Worm (Caenorhabditis elegans) whole organism, L1 larva: ENCODE results near the gene npr-22.

Experiments used
- alr-1 ChIP-seq: fragments of 200-800 bp; sonication (Bioruptor generic); optimal IDR thresholded peaks from 2 replicates; lab custom pipeline; 2018; ENCODE audit warnings: borderline replicate concordance, mild to moderate bottlenecking, missing genetic modification characterization, missing compliant biosample characterization
- ceh-63 ChIP-seq: fragments of 200-800 bp; sonication (Bioruptor generic); optimal IDR thresholded peaks from 2 replicates; lab custom pipeline; 2018; ENCODE audit warnings: mild to moderate bottlenecking, missing genetic modification characterization, missing compliant biosample characterization
- ceh-82 ChIP-seq, 3 experiments: fragments of 150-350 bp in 1 of 3; sonication (generic microtip) in 2 of 3; optimal IDR thresholded peaks; 2 replicates each; lab custom pipeline; 2014 to 2017; ENCODE audit warnings: missing biosample characterization in 3 of 3, missing genetic modification characterization in 3 of 3
- ceh-88 ChIP-seq: fragments of 200-800 bp; sonication (Bioruptor generic); IDR thresholded peaks from 2 replicates; pipeline ENCODE4 v1.3.6; 2022; ENCODE audit warnings: missing genetic modification characterization, missing compliant biosample characterization
- ces-1 ChIP-seq: fragments of 150-350 bp; optimal IDR thresholded peaks from 2 replicates; lab custom pipeline; 2014; ENCODE audit warnings: missing biosample characterization, missing genetic modification reagents, missing genetic modification characterization
- efl-3 ChIP-seq: fragments of 200-800 bp; sonication (Bioruptor generic); optimal IDR thresholded peaks from 2 replicates; lab custom pipeline; 2018; ENCODE audit warnings: mild to moderate bottlenecking, missing genetic modification characterization, missing compliant biosample characterization
- egl-13 ChIP-seq: sonication (generic microtip); optimal IDR thresholded peaks from 2 replicates; lab custom pipeline; 2016; ENCODE audit warnings: missing genotype, missing genetic modification reagents, missing genetic modification characterization, missing compliant biosample characterization
- elt-2 ChIP-seq: sonication (generic microtip); optimal IDR thresholded peaks from 2 replicates; lab custom pipeline; 2016; ENCODE audit warnings: missing genetic modification characterization, mild to moderate bottlenecking, inconsistent platforms, missing compliant biosample characterization, missing genetic modification reagents
- nhr-12 ChIP-seq: sonication (generic microtip); optimal IDR thresholded peaks from 2 replicates; lab custom pipeline; 2017; ENCODE audit warnings: missing biosample characterization, missing genetic modification characterization
- nhr-71 ChIP-seq: sonication (generic microtip); optimal IDR thresholded peaks from 2 replicates; lab custom pipeline; 2016; ENCODE audit warnings: mild to moderate bottlenecking, missing genetic modification characterization, moderate library complexity, missing compliant biosample characterization
- skn-1 ChIP-seq: fragments of 150-350 bp; optimal IDR thresholded peaks from 2 replicates; lab custom pipeline; 2014; ENCODE audit warnings: missing biosample characterization, missing genetic modification characterization
- zag-1 ChIP-seq: fragments of 150-350 bp; optimal IDR thresholded peaks from 2 replicates; lab custom pipeline; 2014; ENCODE audit warnings: missing biosample characterization, missing genetic modification characterization

DNA sequence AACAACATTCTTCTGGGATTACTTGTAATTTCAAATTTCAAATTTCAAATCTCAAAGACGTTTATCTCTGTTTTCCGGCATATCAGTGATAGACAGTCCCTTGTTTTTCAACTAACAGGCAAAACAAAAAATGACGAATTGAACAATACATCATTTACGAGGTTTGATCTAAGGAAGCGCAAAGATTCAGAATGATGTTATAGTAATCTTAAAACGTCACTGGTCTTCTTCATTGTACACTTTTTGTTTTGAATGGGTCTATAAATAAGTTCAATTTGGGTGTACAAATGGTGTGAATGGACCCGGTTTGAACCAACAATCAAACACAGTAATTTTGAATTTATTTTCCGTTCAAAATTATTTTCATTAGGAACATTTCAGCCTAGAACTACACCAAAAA is 35.3 kb upstream of the npr-22 start:
- no peak for TF ChIP-seq ceh-88 (GFP tag; lab: Robert Waterston, UW)
- no peak for TF ChIP-seq ces-1
- TF ChIP-seq elt-2 (tag; lab: Kevin White, UChicago): no peak
- TF ChIP-seq nhr-71 (tag; lab: Kevin White, UChicago): no peak
- no peak for TF ChIP-seq nhr-12
- TF ChIP-seq efl-3: no peak
- no peak for TF ChIP-seq skn-1 (tag; lab: Kevin White, UChicago)
- no peak for TF ChIP-seq ceh-63 (GFP tag; lab: Kevin White, UChicago)
- no peak for TF ChIP-seq ceh-82 (tag; optimal IDR thresholded peaks at IDR 0.05; lab: Kevin White, UChicago)
- no peak for TF ChIP-seq zag-1 (tag; lab: Kevin White, UChicago)
- no peak for TF ChIP-seq egl-13 (tag; lab: Kevin White, UChicago)
- TF ChIP-seq alr-1 (tag; lab: Kevin White, UChicago): no peak
